Worm (Caenorhabditis elegans) whole organism, L3 larva: ENCODE data around the gene C47D12.2.

Source experiments
- ZK546.5 ChIP-seq: sonication (generic microtip); optimal IDR thresholded peaks from 2 replicates; lab custom pipeline; 2017; ENCODE audit warnings: missing biosample characterization, missing genetic modification characterization
- elt-2 ChIP-seq: sonication (generic microtip); optimal IDR thresholded peaks from 2 replicates; lab custom pipeline; 2016; ENCODE audit warnings: missing genetic modification reagents, mild to moderate bottlenecking, missing genetic modification characterization, missing compliant biosample characterization
- fos-1 ChIP-seq: fragments of 150-350 bp; optimal IDR thresholded peaks from 2 replicates; lab custom pipeline; 2014; ENCODE audit warnings: missing biosample characterization, missing genetic modification characterization
- nhr-12 ChIP-seq: fragments of 150-350 bp; optimal IDR thresholded peaks from 2 replicates; lab custom pipeline; 2014; ENCODE audit warnings: missing biosample characterization, missing genetic modification characterization
- nhr-77 ChIP-seq: fragments of 150-350 bp; optimal IDR thresholded peaks from 2 replicates; lab custom pipeline; 2014; ENCODE audit warnings: missing biosample characterization, missing genetic modification characterization
- pha-4 ChIP-seq: fragments of 150-350 bp; optimal IDR thresholded peaks from 2 replicates; lab custom pipeline; 2014; ENCODE audit warnings: missing biosample characterization, missing genetic modification reagents, missing genetic modification characterization
- unc-39 ChIP-seq: sonication (generic microtip); optimal IDR thresholded peaks from 4 replicates; lab custom pipeline; 2017; ENCODE audit warnings: missing biosample characterization, missing genetic modification characterization
- ztf-11 ChIP-seq: fragments of 150-350 bp; optimal IDR thresholded peaks from 2 replicates; lab custom pipeline; 2014; ENCODE audit warnings: missing biosample characterization, missing genetic modification characterization
- ztf-4 ChIP-seq: fragments of 150-350 bp; optimal IDR thresholded peaks from 2 replicates; lab custom pipeline; 2014; ENCODE audit warnings: missing biosample characterization, missing genetic modification characterization

DNA sequence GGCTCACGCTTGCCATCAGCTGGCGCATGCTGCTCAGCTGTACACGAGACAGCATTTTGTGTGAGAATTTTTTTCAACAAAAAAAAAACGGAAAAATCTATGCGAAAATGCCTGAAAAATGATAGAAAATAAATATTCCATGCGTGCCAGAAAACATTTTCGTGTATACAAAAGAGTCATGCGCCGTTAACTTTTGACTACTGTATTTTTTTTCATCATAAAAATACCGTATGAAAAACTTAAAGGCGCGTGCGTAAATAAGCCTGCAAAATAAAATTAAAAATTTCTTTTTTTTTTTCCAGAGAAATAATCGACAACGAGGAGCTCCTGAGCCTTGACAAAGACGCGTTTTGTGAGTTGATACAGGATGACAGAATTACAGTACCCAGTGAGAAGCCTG, 13.8 kb downstream of the C47D12.2 start:
- TF ChIP-seq unc-39 (tag; lab: Kevin White, UChicago) (no peak), ztf-4 (no peak), elt-2 (tag; lab: Kevin White, UChicago) (no peak), pha-4 (tag; lab: Kevin White, UChicago) (no peak), fos-1 (tag; lab: Kevin White, UChicago) (no peak), ztf-11 (tag; lab: Kevin White, UChicago) (no peak), nhr-12 (no peak), nhr-77 (tag; lab: Kevin White, UChicago) (no peak), ZK546.5 (tag; lab: Kevin White, UChicago) (no peak)
